Worm (Caenorhabditis elegans) whole organism, L4 larva: ENCODE results near the gene F54D5.7.

ENCODE experiments used
- F10B5.3 ChIP-seq: sonication (generic microtip); optimal IDR thresholded peaks from 2 replicates; lab custom pipeline; 2016; ENCODE audit warnings: mild to moderate bottlenecking, missing genetic modification characterization, missing compliant biosample characterization
- F26F4.8 ChIP-seq: fragments of 200-800 bp; sonication (Bioruptor generic); conservative IDR thresholded peaks from 2 replicates; pipeline ENCODE4 v1.3.6; 2022; ENCODE audit warnings: missing genetic modification characterization, missing compliant biosample characterization
- F37D6.2 ChIP-seq: sonication (generic microtip); optimal IDR thresholded peaks from 2 replicates; lab custom pipeline; 2016; ENCODE audit warnings: mild to moderate bottlenecking, missing genetic modification characterization, missing compliant biosample characterization
- Y48G9A.11 ChIP-seq: fragments of 200-800 bp; sonication (Bioruptor generic); IDR thresholded peaks from 2 replicates; pipeline ENCODE4 v1.3.6; 2022; ENCODE audit warnings: missing genetic modification reagents, missing genetic modification characterization, missing compliant biosample characterization
- aha-1 ChIP-seq: fragments of 150-350 bp; peaks from one replicate; lab custom pipeline; 2014; ENCODE audit warnings: missing biosample characterization, missing genetic modification characterization
- arid-1 ChIP-seq: fragments of 200-800 bp; sonication (Bioruptor generic); conservative IDR thresholded peaks from 2 replicates; pipeline ENCODE4 v1.3.6; 2022; ENCODE audit warnings: missing genetic modification reagents, missing genetic modification characterization, missing compliant biosample characterization
- attf-4 ChIP-seq: sonication (generic microtip); optimal IDR thresholded peaks from 3 replicates; lab custom pipeline; 2017; ENCODE audit warnings: missing biosample characterization, missing genetic modification characterization
- ceh-28 ChIP-seq: fragments of 150-350 bp; optimal IDR thresholded peaks from 2 replicates; lab custom pipeline; 2014; ENCODE audit warnings: missing biosample characterization, missing genetic modification reagents, missing genetic modification characterization
- ceh-44 ChIP-seq: fragments of 200-800 bp; sonication (Bioruptor generic); IDR thresholded peaks from 2 replicates; pipeline ENCODE4 v1.3.6; 2022; ENCODE audit warnings: missing genetic modification reagents, missing genetic modification characterization, missing compliant biosample characterization
- ceh-62 ChIP-seq: sonication (generic microtip); optimal IDR thresholded peaks from 2 replicates; lab custom pipeline; 2017; ENCODE audit warnings: missing biosample characterization, missing genetic modification characterization
- daf-16 ChIP-seq, 3 experiments: sonication (generic microtip); optimal IDR thresholded peaks; 2 replicates each; lab custom pipeline; 2016 to 2017; ENCODE audit warnings: missing genetic modification characterization in 3 of 3, missing genetic modification reagents in 3 of 3, mild to moderate bottlenecking in 2 of 3, missing compliant biosample characterization in 2 of 3, missing biosample characterization in 1 of 3, moderate library complexity in 1 of 3
- daf-8 ChIP-seq: fragments of 200-800 bp; sonication (Bioruptor generic); IDR thresholded peaks from 2 replicates; pipeline ENCODE4 v1.3.6; 2022; ENCODE audit warnings: missing genetic modification characterization, missing compliant biosample characterization
- dmd-6 ChIP-seq: fragments of 200-800 bp; sonication (Bioruptor generic); IDR thresholded peaks from 2 replicates; pipeline ENCODE4 v1.3.6; 2022; ENCODE audit warnings: missing genetic modification reagents, missing genetic modification characterization, missing compliant biosample characterization
- dmd-9 ChIP-seq: fragments of 200-800 bp; sonication (Bioruptor generic); IDR thresholded peaks from 2 replicates; pipeline ENCODE4 v1.3.6; 2022; ENCODE audit warnings: missing genetic modification reagents, missing genetic modification characterization, missing compliant biosample characterization
- dpl-1 ChIP-seq: fragments of 150-350 bp; optimal IDR thresholded peaks from 2 replicates; lab custom pipeline; 2014; ENCODE audit warnings: missing biosample characterization, missing genetic modification reagents, missing genetic modification characterization
- dve-1 ChIP-seq: sonication (generic microtip); optimal IDR thresholded peaks from 2 replicates; lab custom pipeline; 2017; ENCODE audit warnings: antibody characterized with exemption, mild to moderate bottlenecking, missing genetic modification characterization, missing compliant biosample characterization; ENCODE audit not compliant: insufficient read depth
- egl-27 ChIP-seq: sonication (generic microtip); optimal IDR thresholded peaks from 3 replicates; lab custom pipeline; 2017; ENCODE audit warnings: missing biosample characterization, missing genetic modification reagents, missing genetic modification characterization
- fkh-10 ChIP-seq: fragments of 150-350 bp; optimal IDR thresholded peaks from 2 replicates; lab custom pipeline; 2014; ENCODE audit warnings: missing biosample characterization, missing genetic modification reagents, missing genetic modification characterization
- fos-1 ChIP-seq: fragments of 150-350 bp; optimal IDR thresholded peaks from 2 replicates; lab custom pipeline; 2014; ENCODE audit warnings: missing biosample characterization, missing genetic modification characterization
- hif-1 ChIP-seq, 2 experiments: sonication (generic microtip); optimal IDR thresholded peaks; 2 replicates each; lab custom pipeline; 2016 to 2017; ENCODE audit warnings: missing compliant biosample characterization in 2 of 2, missing genetic modification characterization in 2 of 2, missing genetic modification reagents in 2 of 2, missing genotype in 2 of 2, mild to moderate bottlenecking in 1 of 2
- hlh-11 ChIP-seq: fragments of 200-800 bp; sonication (Bioruptor generic); optimal IDR thresholded peaks from 2 replicates; lab custom pipeline; 2018; ENCODE audit warnings: mild to moderate bottlenecking, missing genetic modification characterization, missing compliant biosample characterization
- hmg-1.1 ChIP-seq: fragments of 200-800 bp; sonication (Bioruptor generic); IDR thresholded peaks from 2 replicates; pipeline ENCODE4 v1.3.6; 2022; ENCODE audit warnings: missing genetic modification reagents, missing genetic modification characterization, missing compliant biosample characterization
- jun-1 ChIP-seq: fragments of 150-350 bp; optimal IDR thresholded peaks from 2 replicates; lab custom pipeline; 2014; ENCODE audit warnings: missing biosample characterization, missing genetic modification reagents, missing genetic modification characterization
- lin-1 ChIP-seq: fragments of 200-800 bp; sonication (Bioruptor generic); IDR thresholded peaks from 2 replicates; pipeline ENCODE4 v1.3.6; 2022; ENCODE audit warnings: missing genetic modification reagents, missing genetic modification characterization, missing compliant biosample characterization
- lin-29 ChIP-seq: fragments of 200-800 bp; sonication (Bioruptor generic); IDR thresholded peaks from 2 replicates; pipeline ENCODE4 v1.3.6; 2022; ENCODE audit warnings: missing genetic modification reagents, missing genetic modification characterization, missing compliant biosample characterization
- mdt-29 ChIP-seq: fragments of 200-800 bp; sonication (Bioruptor generic); IDR thresholded peaks from 2 replicates; pipeline ENCODE4 v1.3.6; 2022; ENCODE audit warnings: missing genetic modification reagents, missing genetic modification characterization, missing compliant biosample characterization
- mes-2 ChIP-seq: sonication (generic microtip); optimal IDR thresholded peaks from 2 replicates; lab custom pipeline; 2016; ENCODE audit warnings: missing genotype, mild to moderate bottlenecking, missing genetic modification characterization, missing compliant biosample characterization; ENCODE audit not compliant: poor library complexity, severe bottlenecking
- nhr-102 ChIP-seq: sonication (generic microtip); optimal IDR thresholded peaks from 2 replicates; lab custom pipeline; 2016; ENCODE audit warnings: mild to moderate bottlenecking, missing genetic modification characterization, moderate library complexity, missing compliant biosample characterization
- nhr-11 ChIP-seq: fragments of 150-350 bp; optimal IDR thresholded peaks from 2 replicates; lab custom pipeline; 2014; ENCODE audit warnings: missing biosample characterization, missing genetic modification characterization
- nhr-25 ChIP-seq: sonication (generic microtip); optimal IDR thresholded peaks from 2 replicates; lab custom pipeline; 2017; ENCODE audit warnings: missing genetic modification characterization, mild to moderate bottlenecking, missing compliant biosample characterization, antibody characterized with exemption, moderate library complexity, borderline replicate concordance; ENCODE audit not compliant: insufficient read depth
- nhr-28 ChIP-seq: fragments of 150-350 bp; optimal IDR thresholded peaks from 2 replicates; lab custom pipeline; 2014; ENCODE audit warnings: missing biosample characterization, missing genetic modification characterization
- nhr-48 ChIP-seq: sonication (generic microtip); optimal IDR thresholded peaks from 2 replicates; lab custom pipeline; 2016; ENCODE audit warnings: mild to moderate bottlenecking, missing genetic modification characterization, missing compliant biosample characterization
- nhr-76 ChIP-seq: fragments of 150-350 bp; optimal IDR thresholded peaks from 2 replicates; lab custom pipeline; 2014; ENCODE audit warnings: missing biosample characterization, missing genetic modification characterization
- pha-4 ChIP-seq, 2 experiments: fragments of 150-350 bp in 1 of 2; fragments of 200-800 bp in 1 of 2; sonication (Bioruptor generic) in 1 of 2; IDR thresholded peaks in 1 of 2; optimal IDR thresholded peaks in 1 of 2; 2 replicates each; pipeline versions ENCODE4 v1.3.6 to Lab custom; 2014 to 2022; ENCODE audit warnings: missing genetic modification characterization in 2 of 2, missing genetic modification reagents in 2 of 2, missing biosample characterization in 1 of 2, missing compliant biosample characterization in 1 of 2
- php-3 ChIP-seq: fragments of 200-800 bp; sonication (Bioruptor generic); IDR thresholded peaks from 2 replicates; pipeline ENCODE4 v1.3.6; 2022; ENCODE audit warnings: missing genetic modification reagents, missing genetic modification characterization, missing compliant biosample characterization
- pqm-1 ChIP-seq: sonication (generic microtip); optimal IDR thresholded peaks from 2 replicates; lab custom pipeline; 2017; ENCODE audit warnings: missing biosample characterization, missing genetic modification characterization
- rbr-2 ChIP-seq: sonication (generic microtip); optimal IDR thresholded peaks from 2 replicates; lab custom pipeline; 2016; ENCODE audit warnings: missing genotype, missing genetic modification characterization, missing compliant biosample characterization
- saeg-2 ChIP-seq: fragments of 200-800 bp; sonication (Bioruptor generic); IDR thresholded peaks from 2 replicates; pipeline ENCODE4 v1.3.6; 2022; ENCODE audit warnings: missing genetic modification reagents, missing genetic modification characterization, missing compliant biosample characterization
- snpc-1.2 ChIP-seq: fragments of 200-800 bp; sonication (Bioruptor generic); IDR thresholded peaks from 2 replicates; pipeline ENCODE4 v1.3.6; 2022; ENCODE audit warnings: missing genetic modification reagents, missing genetic modification characterization, missing compliant biosample characterization
- snpc-4 ChIP-seq: fragments of 150-350 bp; optimal IDR thresholded peaks from 2 replicates; lab custom pipeline; 2014; ENCODE audit warnings: missing biosample characterization, missing genetic modification characterization
- spr-3 ChIP-seq: fragments of 200-800 bp; sonication (Bioruptor generic); optimal IDR thresholded peaks from 2 replicates; lab custom pipeline; 2018; ENCODE audit warnings: mild to moderate bottlenecking, missing genetic modification characterization, missing compliant biosample characterization
- tag-97 ChIP-seq: fragments of 200-800 bp; sonication (Bioruptor generic); IDR thresholded peaks from 2 replicates; pipeline ENCODE4 v1.3.6; 2022; ENCODE audit warnings: missing genetic modification characterization, missing compliant biosample characterization
- unc-62 ChIP-seq, 3 experiments: fragments of 150-350 bp in 1 of 3; sonication (generic microtip); optimal IDR thresholded peaks in 2 of 3; peaks in 1 of 3; 1 replicate in 1 of 3; 2 replicates in 2 of 3; lab custom pipeline; 2014 to 2017; ENCODE audit warnings: missing biosample characterization in 3 of 3, missing genetic modification characterization in 3 of 3, missing genetic modification reagents in 3 of 3, missing genotype in 1 of 3
- vab-7 ChIP-seq: fragments of 200-800 bp; sonication (Bioruptor generic); IDR thresholded peaks from 2 replicates; pipeline ENCODE4 v1.3.6; 2022; ENCODE audit warnings: missing genetic modification reagents, missing genetic modification characterization, missing compliant biosample characterization
- zag-1 ChIP-seq: fragments of 150-350 bp; optimal IDR thresholded peaks from 2 replicates; lab custom pipeline; 2014; ENCODE audit warnings: missing biosample characterization, missing genetic modification characterization
- zfp-3 ChIP-seq: fragments of 200-800 bp; sonication (Bioruptor generic); conservative IDR thresholded peaks from 2 replicates; pipeline ENCODE4 v1.3.6; 2022; ENCODE audit warnings: missing genetic modification reagents, missing genetic modification characterization, missing compliant biosample characterization
- zip-11 ChIP-seq: fragments of 200-800 bp; sonication (Bioruptor generic); IDR thresholded peaks from 2 replicates; pipeline ENCODE4 v1.3.6; 2022; ENCODE audit warnings: missing genetic modification characterization, missing compliant biosample characterization
- ztf-11 ChIP-seq: fragments of 150-350 bp; optimal IDR thresholded peaks from 2 replicates; lab custom pipeline; 2014; ENCODE audit warnings: missing biosample characterization, missing genetic modification characterization
- ztf-7 ChIP-seq: fragments of 150-350 bp; optimal IDR thresholded peaks from 2 replicates; lab custom pipeline; 2014; ENCODE audit warnings: missing biosample characterization, missing genetic modification characterization

The F54D5.7 gene

ce11 chrII:11578327-11578726 is 31.0 kb downstream of the F54D5.7 start, which contains the start of gene smc-6:
smc-6 (plus strand) TSS chrII:11578716.
- peak; percentile 13 for TF ChIP-seq nhr-28 (tag; lab: Kevin White, UChicago)
- TF ChIP-seq zfp-3 (GFP tag; lab: Robert Waterston, UW): no peak
- TF ChIP-seq spr-3 (GFP tag; lab: Kevin White, UChicago): no peak
- TF ChIP-seq zag-1 (tag; lab: Kevin White, UChicago): no peak
- no peak for TF ChIP-seq php-3 (GFP tag; lab: Robert Waterston, UW)
- TF ChIP-seq fos-1 (tag; lab: Kevin White, UChicago): no peak
- no peak for TF ChIP-seq daf-8
- TF ChIP-seq fkh-10 (GFP tag; lab: Kevin White, UChicago): peak; percentile 18
- TF ChIP-seq snpc-4: no peak
- no peak for TF ChIP-seq egl-27 (tag; lab: Kevin White, UChicago)
- TF ChIP-seq vab-7 (GFP tag; lab: Robert Waterston, UW): no peak
- TF ChIP-seq mes-2: peak; percentile 83
- TF ChIP-seq lin-29 (GFP tag; lab: Robert Waterston, UW): no peak
- no peak for TF ChIP-seq saeg-2 (GFP tag; lab: Robert Waterston, UW)
- peak; percentile 27 for TF ChIP-seq dve-1 (tag; lab: Kevin White, UChicago)
- TF ChIP-seq F10B5.3 (tag; lab: Kevin White, UChicago): no peak
- TF ChIP-seq nhr-76 (tag; lab: Kevin White, UChicago): no peak
- no peak for TF ChIP-seq attf-4
- no peak for TF ChIP-seq hif-1 (tag; optimal IDR thresholded peaks at IDR 0.05; lab: Kevin White, UChicago)
- no peak for TF ChIP-seq dmd-9
- peak; percentile 65 for TF ChIP-seq dpl-1 (GFP tag; lab: Kevin White, UChicago)
- TF ChIP-seq F37D6.2 (tag; lab: Kevin White, UChicago): no peak
- no peak for TF ChIP-seq lin-1
- no peak for TF ChIP-seq ceh-28 (tag; lab: Kevin White, UChicago)
- TF ChIP-seq nhr-48 (tag; lab: Kevin White, UChicago): no peak
- no peak for TF ChIP-seq daf-16 (GFP tag; optimal IDR thresholded peaks at IDR 0.05; lab: Kevin White, UChicago)
- TF ChIP-seq daf-16 (tag; optimal IDR thresholded peaks at IDR 0.05; lab: Kevin White, UChicago): peak; percentile 16
- no peak for TF ChIP-seq ztf-11
- no peak for TF ChIP-seq ztf-7 (tag; lab: Kevin White, UChicago)
- no peak for TF ChIP-seq F26F4.8 (GFP tag; lab: Robert Waterston, UW)
- no peak for TF ChIP-seq nhr-11
- TF ChIP-seq unc-62 (GFP tag; optimal IDR thresholded peaks at IDR 0.05 in 1 of 2; lab: Kevin White, UChicago): no peak
- TF ChIP-seq unc-62 (tag; optimal IDR thresholded peaks at IDR 0.05; lab: Kevin White, UChicago): no peak
- TF ChIP-seq zip-11: no peak
- no peak for TF ChIP-seq Y48G9A.11 (GFP tag; lab: Robert Waterston, UW)
- TF ChIP-seq rbr-2: no peak
- TF ChIP-seq pha-4 (GFP tag; IDR thresholded peaks at IDR 0.05; lab: Robert Waterston, UW): no peak
- TF ChIP-seq pha-4 (tag; optimal IDR thresholded peaks at IDR 0.05; lab: Kevin White, UChicago): peak; percentile 47
- TF ChIP-seq hlh-11 (tag; lab: Kevin White, UChicago): no peak
- no peak for TF ChIP-seq snpc-1.2
- TF ChIP-seq nhr-25: no peak
- no peak for TF ChIP-seq ceh-44 (GFP tag; lab: Robert Waterston, UW)
- no peak for TF ChIP-seq dmd-6 (GFP tag; lab: Robert Waterston, UW)
- TF ChIP-seq arid-1 (GFP tag; lab: Robert Waterston, UW): no peak
- no peak for TF ChIP-seq ceh-62 (tag; lab: Kevin White, UChicago)
- no peak for TF ChIP-seq pqm-1 (tag; lab: Kevin White, UChicago)
- no peak for TF ChIP-seq mdt-29 (GFP tag; lab: Robert Waterston, UW)
- no peak for TF ChIP-seq tag-97 (GFP tag; lab: Robert Waterston, UW)
- TF ChIP-seq aha-1 (tag; lab: Kevin White, UChicago): peak; percentile 56
- TF ChIP-seq hmg-1.1 (GFP tag; lab: Robert Waterston, UW): peak; percentile 40; the same call in 1 of the 2 replicates
- no peak for TF ChIP-seq jun-1 (tag; lab: Kevin White, UChicago)
- no peak for TF ChIP-seq nhr-102 (tag; lab: Kevin White, UChicago)
- TF ChIP-seq, all 104 proteins: peak for 9
